Worm (Caenorhabditis elegans): ENCODE measurements around the gene aagr-1.

The aagr-1 gene

ce11 chrIV:8366295-8366694, at the start of gene aagr-1:
aagr-1 (plus strand) TSS chrIV:8366521.
- TF ChIP-seq dao-5 (tag; optimal IDR thresholded peaks at IDR 0.05), result no peak
- TF ChIP-seq W03F9.2 (tag; optimal IDR thresholded peaks at IDR 0.05), result no peak
- TF ChIP-seq him-1 (tag; optimal IDR thresholded peaks at IDR 0.05), result no peak

ce11 chrIV:8317800-8318199, 48.5 kb upstream of the aagr-1 start:
- no peak for TF ChIP-seq W03F9.2 (tag; optimal IDR thresholded peaks at IDR 0.05)
- no peak for TF ChIP-seq him-1 (tag; optimal IDR thresholded peaks at IDR 0.05)
- TF ChIP-seq dao-5 (tag; optimal IDR thresholded peaks at IDR 0.05), result no peak

DNA sequence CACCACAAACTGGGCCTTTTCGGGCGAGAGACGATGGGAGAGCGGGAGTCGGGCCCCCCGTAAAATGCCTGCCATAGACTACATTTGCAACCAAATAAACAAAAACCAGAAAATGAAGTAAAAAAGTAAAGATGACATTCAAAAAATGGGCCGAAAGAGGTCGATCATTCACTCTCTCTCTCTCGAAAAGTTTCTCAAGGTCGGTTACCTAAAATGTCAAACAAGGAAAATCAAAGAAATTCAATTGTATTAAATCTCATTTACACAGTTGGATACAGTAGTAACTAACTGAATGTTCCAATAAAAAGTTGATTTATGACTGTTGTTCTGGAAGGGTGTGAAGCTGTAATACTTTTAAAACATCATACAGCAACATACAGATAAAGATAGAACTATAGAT, 47.5 kb upstream of the aagr-1 start:
- TF ChIP-seq dao-5 (tag; optimal IDR thresholded peaks at IDR 0.05) (no peak), W03F9.2 (tag; optimal IDR thresholded peaks at IDR 0.05) (no peak)

DNA sequence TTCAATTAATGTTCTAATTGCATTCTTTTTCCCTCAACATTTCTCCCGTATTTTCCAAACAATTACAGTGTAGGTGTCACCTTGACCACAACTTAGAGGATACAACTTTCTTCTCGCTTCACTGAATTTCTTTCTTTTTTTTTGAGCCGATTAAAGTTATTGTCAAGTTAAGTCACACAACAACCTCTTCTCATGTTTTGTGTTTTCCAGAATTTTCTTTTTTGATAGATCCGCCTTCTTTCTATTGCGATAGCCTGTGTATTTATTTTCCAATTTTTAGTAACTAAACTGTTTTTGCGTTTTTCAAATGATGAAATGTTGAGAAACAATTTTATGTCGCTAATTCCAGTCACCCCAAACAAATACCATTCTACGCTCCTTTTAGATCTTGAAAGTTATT, 40.7 kb upstream of the aagr-1 start, which contains the start of gene F35H10.3:
F35H10.3 (plus strand) TSS at position 301 of the 400 bp plus-strand sequence.
- no peak for TF ChIP-seq dao-5 (tag; optimal IDR thresholded peaks at IDR 0.05)
- no peak for TF ChIP-seq W03F9.2 (tag; optimal IDR thresholded peaks at IDR 0.05)
- no peak for TF ChIP-seq him-1 (tag; optimal IDR thresholded peaks at IDR 0.05)

ce11 chrIV:8328913-8329312, 37.4 kb upstream of the aagr-1 start, which contains the start of gene F35H10.2:
F35H10.2 (plus strand) TSS chrIV:8329213.
- TF ChIP-seq dao-5 (tag; optimal IDR thresholded peaks at IDR 0.05), result no peak
- TF ChIP-seq him-1 (tag; optimal IDR thresholded peaks at IDR 0.05), result no peak
- TF ChIP-seq W03F9.2 (tag; optimal IDR thresholded peaks at IDR 0.05), result no peak

DNA sequence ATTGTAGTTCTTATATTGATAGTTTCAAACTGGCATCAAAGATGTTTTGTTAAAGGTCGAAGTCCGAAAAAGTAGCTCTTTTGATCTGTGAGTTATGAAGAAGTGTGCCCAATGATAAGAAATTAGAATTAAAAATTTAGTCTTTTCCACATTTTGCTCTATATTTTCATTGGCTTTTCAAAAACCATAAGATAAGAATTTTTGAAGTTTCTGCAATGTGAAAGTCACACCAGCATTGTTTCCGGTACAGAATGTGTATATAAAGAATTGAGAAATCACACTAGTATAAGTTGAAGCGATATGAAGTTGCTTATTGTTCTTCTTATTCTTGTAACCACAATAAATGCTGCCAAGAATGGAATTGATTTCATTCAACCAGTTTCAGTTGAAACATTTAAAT, 33.8 kb upstream of the aagr-1 start, which contains the start of gene lys-10:
lys-10 (plus strand) TSS at position 301 of the 400 bp plus-strand sequence.
- TF ChIP-seq W03F9.2 (tag; optimal IDR thresholded peaks at IDR 0.05), result no peak
- TF ChIP-seq dao-5 (tag; optimal IDR thresholded peaks at IDR 0.05), result no peak
- no peak for TF ChIP-seq him-1 (tag; optimal IDR thresholded peaks at IDR 0.05)

DNA sequence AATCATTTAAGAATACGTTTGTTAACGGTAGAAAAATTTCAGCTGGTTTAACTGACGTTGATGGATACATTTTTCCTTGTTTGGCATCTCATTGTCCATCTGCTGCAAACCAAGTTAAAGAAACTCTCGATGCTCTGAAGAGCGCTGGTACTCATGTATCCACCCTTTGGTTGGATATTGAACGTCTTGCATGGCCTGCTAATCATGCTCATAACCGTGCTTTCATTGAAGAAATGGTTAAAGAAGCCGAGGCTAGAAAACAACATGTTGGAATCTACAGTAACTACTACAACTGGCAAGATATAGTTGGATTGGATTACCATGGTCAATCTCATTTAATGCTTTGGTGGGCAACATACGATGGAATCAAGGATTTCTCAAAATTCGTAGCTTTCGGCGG, 33.3 kb upstream of the aagr-1 start:
- TF ChIP-seq him-1 (tag; optimal IDR thresholded peaks at IDR 0.05), result no peak

DNA sequence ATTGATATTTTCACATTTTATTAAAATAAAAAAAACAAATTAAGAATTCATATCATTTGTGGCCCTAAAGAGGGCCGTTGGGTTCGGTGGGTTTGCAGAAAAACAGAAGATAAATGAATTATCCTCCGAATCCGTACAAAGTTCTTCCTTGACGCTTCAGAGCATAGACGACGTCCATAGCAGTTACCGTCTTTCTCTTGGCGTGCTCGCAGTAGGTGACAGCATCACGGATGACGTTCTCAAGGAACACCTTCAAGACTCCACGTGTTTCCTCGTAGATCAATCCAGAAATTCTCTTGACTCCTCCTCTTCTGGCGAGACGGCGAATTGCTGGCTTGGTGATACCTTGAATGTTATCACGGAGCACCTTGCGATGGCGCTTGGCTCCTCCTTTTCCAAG, 32.8 kb upstream of the aagr-1 start:
- TF ChIP-seq W03F9.2 (tag; optimal IDR thresholded peaks at IDR 0.05), result no peak
- no peak for TF ChIP-seq him-1 (tag; optimal IDR thresholded peaks at IDR 0.05)
- TF ChIP-seq dao-5 (tag; optimal IDR thresholded peaks at IDR 0.05), result no peak

- no peak for TF ChIP-seq him-1 (tag; optimal IDR thresholded peaks at IDR 0.05)
- TF ChIP-seq dao-5 (tag; optimal IDR thresholded peaks at IDR 0.05), result no peak
- no peak for TF ChIP-seq W03F9.2 (tag; optimal IDR thresholded peaks at IDR 0.05)
Measured at ce11 chrIV:8333954-8333987, 32.5 kb upstream of the aagr-1 start, which contains the start of gene his-31. his-31 (minus strand) TSS chrIV:8333983.

DNA sequence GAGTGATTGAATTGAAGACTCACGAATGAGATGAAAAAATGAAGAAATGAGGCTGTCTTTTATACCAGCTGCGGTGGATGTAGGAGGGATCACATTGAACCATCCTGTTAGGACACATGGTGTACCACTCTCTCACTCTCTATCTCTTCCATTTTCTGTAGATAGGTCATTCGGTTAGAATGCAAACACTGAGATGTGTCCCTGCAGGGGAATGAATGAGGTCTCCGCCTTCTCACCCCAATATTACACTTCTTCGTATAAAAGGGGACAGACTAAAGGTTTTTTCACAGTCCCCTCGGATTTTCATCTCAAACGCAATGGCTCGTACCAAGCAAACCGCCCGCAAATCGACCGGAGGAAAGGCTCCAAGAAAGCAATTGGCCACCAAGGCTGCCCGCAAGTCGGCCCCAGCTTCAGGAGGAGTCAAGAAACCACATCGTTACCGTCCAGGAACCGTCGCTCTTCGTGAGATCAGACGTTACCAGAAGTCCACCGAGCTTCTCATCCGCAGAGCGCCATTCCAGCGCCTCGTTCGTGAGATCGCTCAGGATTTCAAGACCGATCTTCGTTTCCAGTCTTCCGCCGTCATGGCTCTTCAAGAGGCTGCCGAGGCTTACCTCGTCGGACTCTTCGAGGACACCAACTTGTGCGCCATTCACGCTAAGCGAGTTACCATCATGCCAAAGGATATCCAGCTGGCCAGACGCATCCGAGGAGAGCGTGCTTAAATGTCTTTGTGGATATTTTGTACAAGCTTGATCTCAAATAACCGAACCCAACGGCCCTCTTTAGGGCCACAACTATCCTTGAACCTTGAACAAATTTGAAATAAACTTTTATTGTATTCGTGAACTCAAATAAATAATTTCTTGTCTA, 32.1 kb upstream of the aagr-1 start, which contains the start of gene his-32:
his-32 (plus strand) TSS at position 318 of the 876 bp plus-strand sequence.
- TF ChIP-seq him-1 (tag; optimal IDR thresholded peaks at IDR 0.05), result no peak

DNA sequence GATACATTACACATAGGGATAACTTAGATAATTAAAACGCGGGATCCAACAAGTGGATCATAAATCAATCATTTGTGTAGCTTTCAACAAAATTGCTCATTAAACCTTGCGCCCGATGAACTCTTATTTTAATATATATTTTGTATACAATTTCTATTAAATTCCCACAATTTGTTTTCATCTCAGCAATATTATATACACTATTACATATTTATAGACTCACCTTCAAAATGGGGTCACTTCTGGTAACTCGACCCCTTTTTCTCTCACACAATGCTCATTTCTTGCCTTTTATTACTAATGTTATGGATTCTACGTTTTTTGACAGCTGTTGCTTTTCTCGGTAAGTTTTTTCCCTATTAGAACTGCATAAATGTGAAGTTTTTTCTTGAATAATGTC, 26.7 kb upstream of the aagr-1 start, which contains the start of gene lgc-6:
lgc-6 (plus strand) TSS at position 301 of the 400 bp plus-strand sequence.
- TF ChIP-seq dao-5 (tag; optimal IDR thresholded peaks at IDR 0.05), result no peak
- no peak for TF ChIP-seq him-1 (tag; optimal IDR thresholded peaks at IDR 0.05)
- no peak for TF ChIP-seq W03F9.2 (tag; optimal IDR thresholded peaks at IDR 0.05)

DNA sequence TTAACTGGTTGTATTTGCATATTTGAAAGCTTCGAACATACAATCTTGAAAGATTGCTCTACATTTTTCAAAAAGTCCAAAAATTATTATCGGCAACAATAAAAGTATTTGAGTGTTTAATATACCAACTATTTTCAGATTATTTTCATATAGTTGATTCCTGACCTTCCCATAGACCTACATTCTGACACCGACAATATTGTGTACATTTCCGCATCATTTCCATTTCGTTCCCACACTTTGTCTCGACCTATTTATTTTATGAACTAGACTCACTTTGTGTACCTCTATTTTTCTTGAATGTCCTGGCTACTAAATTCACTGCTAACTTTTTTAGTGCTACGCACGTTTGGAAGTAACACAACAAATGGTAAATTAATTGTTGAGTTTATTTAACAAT, 23.9 kb upstream of the aagr-1 start, which contains the start of gene lgc-5:
lgc-5 (plus strand) TSS at position 301 of the 400 bp plus-strand sequence.
- TF ChIP-seq dao-5 (tag; optimal IDR thresholded peaks at IDR 0.05) (no peak), W03F9.2 (tag; optimal IDR thresholded peaks at IDR 0.05) (no peak), him-1 (tag; optimal IDR thresholded peaks at IDR 0.05) (no peak)

ce11 chrIV:8345518-8345917, 20.8 kb upstream of the aagr-1 start, which contains the start of gene F17E9.5:
F17E9.5 (plus strand) TSS chrIV:8345818.
- no peak for TF ChIP-seq W03F9.2 (tag; optimal IDR thresholded peaks at IDR 0.05)
- TF ChIP-seq him-1 (tag; optimal IDR thresholded peaks at IDR 0.05), result no peak
- TF ChIP-seq dao-5 (tag; optimal IDR thresholded peaks at IDR 0.05), result no peak

DNA sequence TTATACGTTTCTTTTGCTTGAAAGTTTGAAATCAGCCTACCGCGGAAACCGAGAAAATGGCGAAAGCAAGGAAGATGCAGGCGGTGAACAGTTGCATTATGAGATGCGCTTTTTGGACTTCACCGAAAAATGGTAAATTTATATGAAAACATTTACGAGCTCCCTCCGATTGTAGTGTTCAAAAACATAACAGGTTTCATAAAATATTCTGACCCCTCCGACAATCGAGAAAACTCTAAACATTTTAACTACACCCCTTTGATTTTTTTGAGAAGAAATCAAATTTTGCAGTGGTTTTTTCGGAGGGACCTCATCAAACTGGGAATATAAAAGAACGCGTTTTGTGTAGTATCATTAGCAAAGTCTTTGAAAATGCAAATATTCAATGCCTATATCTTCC, 19.3 kb upstream of the aagr-1 start, which contains the start of the genes F17E9.18 and F17E9.15:
F17E9.18 (minus strand) TSS at position 101 of the 400 bp plus-strand sequence.
F17E9.15 (plus strand) TSS at position 368 of the 400 bp plus-strand sequence.
- no peak for TF ChIP-seq dao-5 (tag; optimal IDR thresholded peaks at IDR 0.05)
- no peak for TF ChIP-seq him-1 (tag; optimal IDR thresholded peaks at IDR 0.05)
- no peak for TF ChIP-seq W03F9.2 (tag; optimal IDR thresholded peaks at IDR 0.05)

DNA sequence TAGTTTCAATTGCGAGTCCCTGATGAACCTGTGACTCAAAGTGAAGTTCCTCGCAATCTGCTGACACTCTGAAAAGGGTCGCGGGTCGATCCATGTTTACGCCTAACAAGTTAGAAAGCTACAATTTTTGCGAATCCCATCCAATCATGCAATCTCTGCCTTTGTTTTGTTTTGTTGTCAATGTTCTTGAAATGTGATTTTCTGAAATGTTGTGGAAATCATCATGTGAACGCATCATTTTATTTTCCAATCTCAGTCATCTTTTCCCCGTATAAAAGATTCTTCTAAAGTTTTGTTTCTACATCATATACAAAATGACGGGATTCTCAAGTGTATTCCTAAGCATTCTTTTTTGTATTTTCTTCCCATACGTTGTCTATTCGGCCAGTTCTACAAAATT, 18.2 kb upstream of the aagr-1 start, which contains the start of gene F17E9.4:
F17E9.4 (plus strand) TSS at position 301 of the 400 bp plus-strand sequence.
- TF ChIP-seq W03F9.2 (tag; optimal IDR thresholded peaks at IDR 0.05) (no peak), dao-5 (tag; optimal IDR thresholded peaks at IDR 0.05) (no peak), him-1 (tag; optimal IDR thresholded peaks at IDR 0.05) (no peak)
